Fruit fly (Drosophila melanogaster): ENCODE results near the gene CG32856.

CG32856 gene

dm6 chr3R:16004691-16005474, 39.7 kb upstream of the CG32856 start (continued):
- 0 out of 3 replicates have a peak, but pooled peaks have one; percentile 8 for TF ChIP-seq CG34224 (GFP tag; IDR thresholded peaks at IDR 0.05; ENCODE audit: partially characterized antibody)
- TF ChIP-seq grn (GFP tag; optimal IDR thresholded peaks at IDR 0.05): peak; percentile 48
- TF ChIP-seq kay (GFP tag; optimal IDR thresholded peaks at IDR 0.05): peak; percentile 53
- TF ChIP-seq CG32767 (GFP tag; IDR thresholded peaks at IDR 0.05): 0 out of 2 replicates have a peak, but pooled peaks have one; percentile 22
- TF ChIP-seq scrt (GFP tag; optimal IDR thresholded peaks at IDR 0.05): peak; percentile 12
- TF ChIP-seq p53 (GFP tag; optimal IDR thresholded peaks at IDR 0.05): peak; percentile 8
- TF ChIP-seq CG3281 (GFP tag; optimal IDR thresholded peaks at IDR 0.05): peak; percentile 29
- TF ChIP-seq CG4328 (GFP tag; optimal IDR thresholded peaks at IDR 0.05): peak; percentile 54
- peak; percentile 72 for TF ChIP-seq HmgZ (tag; optimal IDR thresholded peaks at IDR 0.05)
- no peak for TF ChIP-seq Optix (GFP tag; IDR thresholded peaks at IDR 0.05)
- TF ChIP-seq ash1 (GFP tag; optimal IDR thresholded peaks at IDR 0.05): peak; percentile 36
- no peak for TF ChIP-seq CG7372 (GFP tag; IDR thresholded peaks at IDR 0.05)
- 0 out of 2 replicates have a peak, but pooled peaks have one; percentile 22 for TF ChIP-seq Scr (GFP tag; IDR thresholded peaks at IDR 0.05; ENCODE audit: partially characterized antibody)
- TF ChIP-seq CG7786 (GFP tag; optimal IDR thresholded peaks at IDR 0.05): no peak
- TF ChIP-seq CG12071 (GFP tag; optimal IDR thresholded peaks at IDR 0.05): peak; percentile 59
- TF ChIP-seq CG3838 (GFP tag; optimal IDR thresholded peaks at IDR 0.05): peak; percentile 41
- peak; percentile 82 for TF ChIP-seq sens (GFP tag)
- TF ChIP-seq HHEX (GFP tag; optimal IDR thresholded peaks at IDR 0.05): peak; percentile 36
- TF ChIP-seq CG8944 (GFP tag; optimal IDR thresholded peaks at IDR 0.05): no peak
- peak; percentile 16; the same call in 1 of the 2 replicates for TF ChIP-seq Adf1 (GFP tag; IDR thresholded peaks at IDR 0.05)
- peak; percentile 98 for TF ChIP-seq GATAe (GFP tag; conservative IDR thresholded peaks at IDR 0.05)
- peak; percentile 39 for TF ChIP-seq Hmr (GFP tag; optimal IDR thresholded peaks at IDR 0.05)
- TF ChIP-seq rib (GFP tag; IDR thresholded peaks at IDR 0.05): 0 out of 2 replicates have a peak, but pooled peaks have one; percentile 34
- TF ChIP-seq CG6175 (GFP tag; IDR thresholded peaks at IDR 0.05): peak; percentile 74; the same call in 2 of the 3 replicates
- TF ChIP-seq mirr (GFP tag; optimal IDR thresholded peaks at IDR 0.05): peak; percentile 93
- peak; percentile 6 for TF ChIP-seq phol (tag; optimal IDR thresholded peaks at IDR 0.05)
- TF ChIP-seq lab (GFP tag; optimal IDR thresholded peaks at IDR 0.05): peak; percentile 82
- peak; percentile 21 for TF ChIP-seq CG13424 (tag; optimal IDR thresholded peaks at IDR 0.05)
- peak; percentile 37 for TF ChIP-seq Asciz (GFP tag; optimal IDR thresholded peaks at IDR 0.05)
- no peak for TF ChIP-seq unc-4 (GFP tag; IDR thresholded peaks at IDR 0.05; ENCODE audit: partially characterized antibody)
- TF ChIP-seq slou (GFP tag; optimal IDR thresholded peaks at IDR 0.05): no peak
- TF ChIP-seq gem (tag; optimal IDR thresholded peaks at IDR 0.05): peak; percentile 2
- TF ChIP-seq HLH4C (GFP tag; IDR thresholded peaks at IDR 0.05; ENCODE audit: partially characterized antibody): no peak
- TF ChIP-seq Dbx (GFP tag; IDR thresholded peaks at IDR 0.05): 0 out of 3 replicates have a peak, but pooled peaks have one; percentile 7
- 0 out of 3 replicates have a peak, but pooled peaks have one; percentile 49 for TF ChIP-seq vnd (GFP tag; IDR thresholded peaks at IDR 0.05; ENCODE audit: partially characterized antibody)
- peak; percentile 6 for TF ChIP-seq kah (GFP tag; optimal IDR thresholded peaks at IDR 0.05)
- no peak for TF ChIP-seq CG8290 (GFP tag; optimal IDR thresholded peaks at IDR 0.05)
- peak in 1 of 2 experiments; percentile 33 for TF ChIP-seq CG8290 (tag; optimal IDR thresholded peaks at IDR 0.05)
- peak; percentile 8 for TF ChIP-seq gcm2 (GFP tag; optimal IDR thresholded peaks at IDR 0.05)
- peak; percentile 57 for TF ChIP-seq Hand (GFP tag; optimal IDR thresholded peaks at IDR 0.05)
- TF ChIP-seq schlank (tag; optimal IDR thresholded peaks at IDR 0.05): peak; percentile 27
- peak; percentile 50; the same call in 1 of the 2 replicates for TF ChIP-seq CG32532 (GFP tag; IDR thresholded peaks at IDR 0.05)
- TF ChIP-seq CG6254 (GFP tag; optimal IDR thresholded peaks at IDR 0.05): peak; percentile 4

Measured in whole organism, embryonic.